Worm (Caenorhabditis elegans) whole organism, L3 larva: ENCODE results near the gene npr-43.
A peak's percentile ranks its signal among the peaks of the same experiment; 100 is the strongest.

Source experiments
- R02D3.7 ChIP-seq: fragments of 150-350 bp; optimal IDR thresholded peaks from 2 replicates; lab custom pipeline; 2014; ENCODE audit warnings: missing biosample characterization, missing genetic modification characterization
- aly-2 ChIP-seq: fragments of 150-350 bp; optimal IDR thresholded peaks from 2 replicates; lab custom pipeline; 2014; ENCODE audit warnings: missing biosample characterization, missing genetic modification characterization
- ama-1 ChIP-seq: fragments of 150-350 bp; optimal IDR thresholded peaks from 2 replicates; lab custom pipeline; 2018
- ceh-16 ChIP-seq: sonication (generic microtip); optimal IDR thresholded peaks from 2 replicates; lab custom pipeline; 2017; ENCODE audit warnings: missing biosample characterization, missing genetic modification characterization
- ceh-28 ChIP-seq: fragments of 150-350 bp; optimal IDR thresholded peaks from 2 replicates; lab custom pipeline; 2014; ENCODE audit warnings: missing biosample characterization, missing genetic modification reagents, missing genetic modification characterization
- ceh-82 ChIP-seq: fragments of 150-350 bp; optimal IDR thresholded peaks from 2 replicates; lab custom pipeline; 2014; ENCODE audit warnings: missing biosample characterization, missing genetic modification characterization
- ceh-9 ChIP-seq: sonication (generic microtip); optimal IDR thresholded peaks from 2 replicates; lab custom pipeline; 2018; ENCODE audit warnings: missing biosample characterization, missing genetic modification characterization
- egl-5 ChIP-seq: fragments of 150-350 bp; optimal IDR thresholded peaks from 2 replicates; lab custom pipeline; 2017; ENCODE audit warnings: missing biosample characterization, missing genetic modification reagents, missing genetic modification characterization, inconsistent platforms
- elt-1 ChIP-seq: fragments of 150-350 bp; optimal IDR thresholded peaks from 2 replicates; lab custom pipeline; 2014; ENCODE audit warnings: missing biosample characterization, missing genetic modification characterization
- elt-2 ChIP-seq: sonication (generic microtip); optimal IDR thresholded peaks from 2 replicates; lab custom pipeline; 2016; ENCODE audit warnings: missing genetic modification reagents, mild to moderate bottlenecking, missing genetic modification characterization, missing compliant biosample characterization
- elt-3 ChIP-seq, 3 experiments: fragments of 150-350 bp in 1 of 3; sonication (generic microtip) in 2 of 3; optimal IDR thresholded peaks; 2 replicates in 2 of 3; 4 replicates in 1 of 3; lab custom pipeline; 2014 to 2017; ENCODE audit warnings: missing biosample characterization in 3 of 3, missing genetic modification characterization in 3 of 3
- eor-1 ChIP-seq, 2 experiments: fragments of 150-350 bp; optimal IDR thresholded peaks; 2 replicates each; lab custom pipeline; 2014 to 2018; ENCODE audit warnings: missing biosample characterization in 2 of 2, missing genetic modification characterization in 2 of 2
- fkh-10 ChIP-seq: sonication (generic microtip); optimal IDR thresholded peaks from 2 replicates; lab custom pipeline; 2017; ENCODE audit warnings: missing biosample characterization, missing genetic modification reagents, missing genetic modification characterization
- fkh-2 ChIP-seq: fragments of 150-350 bp; optimal IDR thresholded peaks from 2 replicates; lab custom pipeline; 2014; ENCODE audit warnings: missing biosample characterization, missing genetic modification reagents, missing genetic modification characterization
- fos-1 ChIP-seq: fragments of 150-350 bp; optimal IDR thresholded peaks from 2 replicates; lab custom pipeline; 2014; ENCODE audit warnings: missing biosample characterization, missing genetic modification characterization
- jun-1 ChIP-seq: fragments of 150-350 bp; optimal IDR thresholded peaks from 2 replicates; lab custom pipeline; 2014; ENCODE audit warnings: missing biosample characterization, missing genetic modification reagents, missing genetic modification characterization
- lin-15B ChIP-seq: fragments of 150-350 bp; optimal IDR thresholded peaks from 2 replicates; lab custom pipeline; 2014; ENCODE audit warnings: missing biosample characterization, missing genetic modification characterization
- lin-39 ChIP-seq: fragments of 150-350 bp; optimal IDR thresholded peaks from 2 replicates; lab custom pipeline; 2018; ENCODE audit warnings: missing biosample characterization, missing genetic modification reagents, missing genetic modification characterization
- lsy-12 ChIP-seq: sonication (generic microtip); optimal IDR thresholded peaks from 2 replicates; lab custom pipeline; 2016; ENCODE audit warnings: mild to moderate bottlenecking, missing genetic modification characterization, missing compliant biosample characterization
- mdl-1 ChIP-seq: fragments of 150-350 bp; optimal IDR thresholded peaks from 2 replicates; lab custom pipeline; 2014; ENCODE audit warnings: missing biosample characterization, missing genetic modification characterization
- mml-1 ChIP-seq: fragments of 150-350 bp; sonication (generic microtip); optimal IDR thresholded peaks from 3 replicates; lab custom pipeline; 2014; ENCODE audit warnings: missing biosample characterization, missing genetic modification characterization
- nhr-12 ChIP-seq: fragments of 150-350 bp; optimal IDR thresholded peaks from 2 replicates; lab custom pipeline; 2014; ENCODE audit warnings: missing biosample characterization, missing genetic modification characterization
- nhr-23 ChIP-seq: fragments of 150-350 bp; optimal IDR thresholded peaks from 2 replicates; lab custom pipeline; 2014; ENCODE audit warnings: missing biosample characterization, missing genetic modification reagents, missing genetic modification characterization
- nhr-237 ChIP-seq: fragments of 150-350 bp; optimal IDR thresholded peaks from 2 replicates; lab custom pipeline; 2014; ENCODE audit warnings: missing biosample characterization, missing genetic modification characterization
- nhr-25 ChIP-seq: sonication (generic microtip); optimal IDR thresholded peaks from 2 replicates; lab custom pipeline; 2017; ENCODE audit warnings: missing biosample characterization, missing genetic modification characterization
- nhr-28 ChIP-seq: fragments of 150-350 bp; optimal IDR thresholded peaks from 2 replicates; lab custom pipeline; 2014; ENCODE audit warnings: missing biosample characterization, missing genetic modification characterization
- nhr-43 ChIP-seq: sonication (generic microtip); optimal IDR thresholded peaks from 2 replicates; lab custom pipeline; 2016; ENCODE audit warnings: mild to moderate bottlenecking, missing genetic modification characterization, missing compliant biosample characterization; ENCODE audit not compliant: poor library complexity, severe bottlenecking
- nhr-77 ChIP-seq: fragments of 150-350 bp; optimal IDR thresholded peaks from 2 replicates; lab custom pipeline; 2014; ENCODE audit warnings: missing biosample characterization, missing genetic modification characterization
- pha-4 ChIP-seq: fragments of 150-350 bp; optimal IDR thresholded peaks from 2 replicates; lab custom pipeline; 2014; ENCODE audit warnings: missing biosample characterization, missing genetic modification reagents, missing genetic modification characterization
- pqm-1 ChIP-seq: fragments of 150-350 bp; optimal IDR thresholded peaks from 2 replicates; lab custom pipeline; 2017; ENCODE audit warnings: missing biosample characterization, missing genetic modification characterization, inconsistent platforms
- snpc-4 ChIP-seq: fragments of 150-350 bp; optimal IDR thresholded peaks from 2 replicates; lab custom pipeline; 2014; ENCODE audit warnings: missing biosample characterization, missing genetic modification characterization
- unc-62 ChIP-seq: fragments of 150-350 bp; sonication (generic microtip); optimal IDR thresholded peaks from 4 replicates; lab custom pipeline; 2014; ENCODE audit warnings: missing biosample characterization, missing genetic modification reagents, missing genetic modification characterization
- zag-1 ChIP-seq: fragments of 150-350 bp; optimal IDR thresholded peaks from 2 replicates; lab custom pipeline; 2014; ENCODE audit warnings: missing biosample characterization, missing genetic modification characterization
- ztf-4 ChIP-seq: fragments of 150-350 bp; optimal IDR thresholded peaks from 2 replicates; lab custom pipeline; 2014; ENCODE audit warnings: missing biosample characterization, missing genetic modification characterization

Gene npr-43

DNA sequence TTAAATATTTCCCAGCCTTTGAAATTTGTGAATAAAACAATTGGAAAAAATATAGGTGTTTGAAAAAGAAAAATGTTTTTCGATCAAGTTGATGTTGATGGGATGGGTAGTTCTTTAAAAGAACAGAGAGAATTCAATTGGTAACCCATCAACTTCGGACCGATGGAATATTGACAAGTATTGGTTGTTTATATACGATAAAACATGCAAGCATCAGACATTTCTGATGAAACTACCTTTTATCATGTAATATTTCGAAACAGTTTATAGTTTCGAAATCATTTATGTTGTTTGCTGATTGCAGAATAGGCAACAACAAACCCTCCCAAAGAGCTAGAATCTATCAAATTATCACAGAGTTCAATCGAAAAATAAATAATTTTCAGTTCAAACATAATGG, 31.0 kb upstream of the npr-43 start:
- TF ChIP-seq snpc-4, result peak; percentile 91
- TF ChIP-seq pha-4 (tag; lab: Kevin White, UChicago), result no peak

DNA sequence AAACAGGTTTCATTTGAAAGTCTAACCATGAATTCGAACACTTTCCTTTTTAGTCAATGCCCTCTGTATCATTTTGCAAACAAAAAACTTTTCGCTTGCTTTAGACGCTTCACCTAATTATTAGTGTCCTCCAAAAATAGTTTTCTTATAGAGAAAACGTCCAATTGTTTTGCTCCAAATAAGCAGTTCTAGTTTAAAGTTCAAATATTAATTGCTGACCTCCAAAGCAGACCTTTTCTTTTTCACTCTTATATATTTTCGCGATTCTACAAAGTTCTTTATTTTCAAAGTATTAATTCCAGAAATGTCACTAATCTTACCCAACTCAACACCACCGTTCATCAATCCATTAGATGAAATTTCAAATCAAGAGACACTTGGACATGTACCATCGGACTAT, 29.9 kb upstream of the npr-43 start, which contains the start of gene gnrr-2:
gnrr-2 (plus strand) TSS at position 301 of the 400 bp plus-strand sequence.
- no peak for TF ChIP-seq elt-3 (tag; optimal IDR thresholded peaks at IDR 0.05; lab: Kevin White, UChicago)
- TF ChIP-seq ceh-9 (tag; lab: Kevin White, UChicago), result no peak
- no peak for TF ChIP-seq snpc-4
- TF ChIP-seq unc-62 (GFP tag; lab: Kevin White, UChicago), result no peak
- no peak for TF ChIP-seq ceh-82
- TF ChIP-seq ceh-16 (tag; lab: Kevin White, UChicago), result no peak
- no peak for TF ChIP-seq elt-2 (tag; lab: Kevin White, UChicago)
- TF ChIP-seq pqm-1, result no peak
- no peak for TF ChIP-seq fkh-10 (GFP tag; lab: Kevin White, UChicago)
- TF ChIP-seq ceh-28 (tag; lab: Kevin White, UChicago), result no peak
- TF ChIP-seq aly-2 (tag; lab: Kevin White, UChicago), result no peak
- no peak for TF ChIP-seq ama-1 (lab: Kevin White, UChicago)
- no peak for TF ChIP-seq fos-1 (tag; lab: Kevin White, UChicago)
- no peak for TF ChIP-seq egl-5 (tag; lab: Kevin White, UChicago)
- TF ChIP-seq eor-1 (tag; optimal IDR thresholded peaks at IDR 0.05; lab: Kevin White, UChicago), result no peak
- no peak for TF ChIP-seq mdl-1 (tag; lab: Kevin White, UChicago)

DNA sequence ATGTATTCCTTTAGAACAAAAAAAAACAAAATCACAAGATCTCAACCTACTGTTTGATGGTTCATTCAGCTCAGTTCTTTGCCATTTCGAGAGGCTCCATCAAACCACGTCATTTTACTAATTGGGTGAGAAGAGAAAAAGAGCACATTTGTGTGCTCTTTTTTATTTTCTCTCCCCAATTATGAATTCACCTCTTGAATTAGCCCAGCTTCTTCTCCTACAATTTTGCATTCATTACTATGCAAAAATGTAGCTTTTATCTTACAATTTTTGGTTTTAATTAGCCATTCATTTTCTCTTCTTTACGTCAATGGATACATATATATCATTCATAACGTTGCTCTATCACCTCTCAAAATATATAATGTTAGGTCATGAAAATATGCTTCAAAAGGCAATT, 26.8 kb upstream of the npr-43 start:
- TF ChIP-seq ceh-28 (tag; lab: Kevin White, UChicago), result no peak
- TF ChIP-seq mml-1 (tag; lab: Kevin White, UChicago), result no peak
- no peak for TF ChIP-seq lsy-12 (tag; lab: Kevin White, UChicago)
- TF ChIP-seq fos-1 (tag; lab: Kevin White, UChicago), result no peak
- TF ChIP-seq ama-1 (lab: Kevin White, UChicago), result no peak
- TF ChIP-seq ceh-82, result no peak
- TF ChIP-seq elt-2 (tag; lab: Kevin White, UChicago), result no peak
- no peak for TF ChIP-seq snpc-4

DNA sequence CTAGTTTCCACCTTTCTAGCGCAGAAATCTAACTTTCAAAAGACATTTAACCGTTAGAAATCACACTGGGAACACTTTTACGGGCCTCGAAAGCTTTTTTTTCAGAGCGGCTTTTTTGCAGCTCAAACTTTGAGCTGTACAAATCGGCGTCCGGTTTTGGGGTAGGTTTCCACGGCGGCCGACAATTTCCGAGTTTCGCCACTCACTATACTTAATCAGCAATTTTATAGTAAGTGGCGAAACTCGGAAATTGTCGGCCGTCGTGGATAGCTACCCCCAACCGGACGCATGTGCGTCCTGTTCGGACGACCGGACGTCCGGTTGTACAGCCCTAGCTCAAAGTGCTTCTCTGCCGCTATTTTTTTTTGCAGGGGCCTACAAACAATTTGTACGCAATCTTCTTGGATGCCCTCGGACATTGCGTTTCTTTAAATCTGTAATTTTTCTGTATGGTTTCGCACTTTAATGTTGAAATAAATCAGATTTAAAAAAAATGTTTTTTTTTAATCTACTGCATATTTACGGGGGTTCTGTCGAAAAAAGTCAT, 17.3 kb upstream of the npr-43 start:
- TF ChIP-seq mdl-1 (tag; lab: Kevin White, UChicago) (no peak), pha-4 (tag; lab: Kevin White, UChicago) (no peak), nhr-23 (no peak), nhr-25 (tag; lab: Kevin White, UChicago) (no peak), nhr-28 (tag; lab: Kevin White, UChicago) (no peak), jun-1 (no peak), nhr-12 (no peak), ceh-82 (no peak), lin-39 (tag; lab: Kevin White, UChicago) (no peak), ceh-16 (tag; lab: Kevin White, UChicago) (no peak), aly-2 (tag; lab: Kevin White, UChicago) (no peak), lin-15B (tag; lab: Kevin White, UChicago) (no peak), elt-1 (tag; lab: Kevin White, UChicago) (no peak), ztf-4 (tag; lab: Kevin White, UChicago) (no peak), lsy-12 (tag; lab: Kevin White, UChicago) (no peak), R02D3.7 (tag; lab: Kevin White, UChicago) (no peak), nhr-43 (no peak)

DNA sequence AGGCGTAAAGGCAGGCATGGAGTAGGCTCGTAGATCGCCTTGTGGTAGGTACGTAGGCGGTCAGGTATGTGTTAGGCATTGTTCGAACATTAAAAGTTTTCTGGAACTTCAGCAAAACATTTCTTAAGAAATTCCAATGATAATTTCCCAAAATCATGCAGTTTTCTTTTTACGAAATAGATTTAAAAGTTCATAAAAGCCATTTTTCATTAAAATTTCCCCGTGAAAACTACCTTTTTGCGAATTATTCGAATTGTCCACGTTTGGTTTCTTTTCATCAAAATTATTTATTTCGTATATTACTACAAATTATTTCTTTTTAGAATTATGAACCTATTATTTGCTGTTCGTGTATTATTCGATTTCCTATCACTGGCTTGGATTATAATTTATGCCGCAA, 15.9 kb upstream of the npr-43 start, which contains the start of gene C15H11.13:
C15H11.13 (plus strand) TSS at position 301 of the 400 bp plus-strand sequence.
- TF ChIP-seq jun-1 (no peak), fkh-2 (no peak), nhr-25 (tag; lab: Kevin White, UChicago) (no peak), ceh-82 (no peak), zag-1 (tag; lab: Kevin White, UChicago) (no peak), nhr-237 (tag; lab: Kevin White, UChicago) (no peak), nhr-77 (no peak), unc-62 (GFP tag; lab: Kevin White, UChicago) (no peak), nhr-28 (tag; lab: Kevin White, UChicago) (no peak)
- TF ChIP-seq, all 47 proteins: peak for 0
